Fruit fly (Drosophila melanogaster) whole organism, wandering third instar larva: ENCODE measurements around the gene Cyp4g15.

ENCODE experiments used
- Abd-B ChIP-seq: fragments of >200 bp; optimal IDR thresholded peaks from 2 replicates; lab custom pipeline; 2017; ENCODE audit warnings: missing biosample characterization, missing genetic modification characterization
- CG9705 ChIP-seq: fragments of 200-800 bp; sonication (Bioruptor generic); optimal IDR thresholded peaks from 2 replicates; lab custom pipeline; 2018; ENCODE audit warnings: missing biosample characterization, mild to moderate bottlenecking, missing genetic modification characterization
- CrebA ChIP-seq: fragments of 200-800 bp; sonication (Bioruptor generic); optimal IDR thresholded peaks from 2 replicates; lab custom pipeline; 2016; ENCODE audit warnings: missing biosample characterization, mild to moderate bottlenecking, missing genetic modification characterization, borderline replicate concordance
- Dif ChIP-seq: fragments of 200-275, 200-300 bp; sonication (Bioruptor generic); optimal IDR thresholded peaks from 2 replicates; lab custom pipeline; 2018; ENCODE audit warnings: missing biosample characterization, missing genetic modification characterization; ENCODE audit not compliant: partially characterized antibody
- HLH106 ChIP-seq: fragments of 200-800 bp; optimal IDR thresholded peaks from 3 replicates; lab custom pipeline; 2019; ENCODE audit warnings: missing biosample characterization, mild to moderate bottlenecking, missing genetic modification characterization, moderate library complexity
- Hr83 ChIP-seq: fragments of 200-300 bp; sonication (Bioruptor generic); optimal IDR thresholded peaks from 2 replicates; lab custom pipeline; 2016; ENCODE audit warnings: missing biosample characterization, mild to moderate bottlenecking, missing genetic modification characterization, moderate library complexity; ENCODE audit not compliant: poor library complexity, severe bottlenecking
- Jra ChIP-seq: sonication (Bioruptor generic); optimal IDR thresholded peaks from 2 replicates; lab custom pipeline; 2016; ENCODE audit warnings: missing biosample characterization, missing genetic modification characterization
- Mio ChIP-seq: sonication (Bioruptor generic); optimal IDR thresholded peaks from 2 replicates; lab custom pipeline; 2016; ENCODE audit warnings: missing biosample characterization, missing genetic modification characterization
- N ChIP-seq: fragments of >200 bp; optimal IDR thresholded peaks from 2 replicates; lab custom pipeline; 2018; ENCODE audit warnings: missing biosample characterization, missing external identifiers, missing genetic modification characterization
- OdsH ChIP-seq: fragments of 200-800 bp; sonication (Bioruptor generic); optimal IDR thresholded peaks from 2 replicates; lab custom pipeline; 2016; ENCODE audit warnings: missing biosample characterization, mild to moderate bottlenecking, missing genetic modification characterization
- Sp1 ChIP-seq: fragments of 200-800 bp; sonication (Bioruptor generic); optimal IDR thresholded peaks from 3 replicates; lab custom pipeline; 2019; ENCODE audit warnings: missing biosample characterization, mild to moderate bottlenecking, missing genetic modification characterization, moderate library complexity
- Vsx2 ChIP-seq: fragments of 200-300, 225-300 bp; sonication (Bioruptor generic); optimal IDR thresholded peaks from 2 replicates; lab custom pipeline; 2018; ENCODE audit warnings: missing biosample characterization, missing genetic modification characterization; ENCODE audit not compliant: partially characterized antibody
- dmrt93B ChIP-seq: fragments of 200-800 bp; sonication (Bioruptor generic); optimal IDR thresholded peaks from 2 replicates; lab custom pipeline; 2018; ENCODE audit warnings: missing biosample characterization, mild to moderate bottlenecking, missing genetic modification characterization
- dsf ChIP-seq: sonication (Bioruptor generic); optimal IDR thresholded peaks from 2 replicates; lab custom pipeline; 2016; ENCODE audit warnings: missing biosample characterization, missing genetic modification characterization, borderline replicate concordance
- ey ChIP-seq: fragments of 200-800 bp; sonication (Bioruptor generic); optimal IDR thresholded peaks from 2 replicates; lab custom pipeline; 2016; ENCODE audit warnings: missing biosample characterization, missing genetic modification characterization
- foxo ChIP-seq, 2 experiments: fragments of 200-800 bp; sonication (Bioruptor generic); optimal IDR thresholded peaks; 2 replicates in 1 of 2; 3 replicates in 1 of 2; lab custom pipeline; 2016 to 2017; ENCODE audit warnings: missing biosample characterization in 2 of 2, missing genetic modification characterization in 2 of 2
- fru ChIP-seq: fragments of 200-800 bp; sonication (Bioruptor generic); optimal IDR thresholded peaks from 3 replicates; lab custom pipeline; 2016; ENCODE audit warnings: missing biosample characterization, mild to moderate bottlenecking, missing genetic modification characterization
- h ChIP-seq: fragments of 200-800 bp; sonication (Bioruptor generic); optimal IDR thresholded peaks from 3 replicates; lab custom pipeline; 2016; ENCODE audit warnings: missing biosample characterization, mild to moderate bottlenecking, missing genetic modification characterization
- jim ChIP-seq: fragments of 175-275, 200-325 bp; sonication (Bioruptor generic); optimal IDR thresholded peaks from 2 replicates; lab custom pipeline; 2016; ENCODE audit warnings: missing biosample characterization, mild to moderate bottlenecking, missing genetic modification characterization
- lola ChIP-seq: fragments of >200 bp; optimal IDR thresholded peaks from 2 replicates; lab custom pipeline; 2017; ENCODE audit warnings: missing biosample characterization, missing genetic modification characterization
- pan ChIP-seq: fragments of >200 bp; optimal IDR thresholded peaks from 2 replicates; lab custom pipeline; 2017
- psq ChIP-seq: fragments of 200-800 bp; sonication (Bioruptor generic); optimal IDR thresholded peaks from 3 replicates; lab custom pipeline; 2017; ENCODE audit warnings: missing biosample characterization, mild to moderate bottlenecking, missing genetic modification characterization, moderate library complexity
- rgr ChIP-seq: fragments of 200-800 bp; sonication (Bioruptor generic); optimal IDR thresholded peaks from 3 replicates; lab custom pipeline; 2016; ENCODE audit warnings: missing biosample characterization, mild to moderate bottlenecking, missing genetic modification characterization
- sage ChIP-seq: fragments of 200-800 bp; sonication (Bioruptor generic); optimal IDR thresholded peaks from 2 replicates; lab custom pipeline; 2016; ENCODE audit warnings: missing biosample characterization, mild to moderate bottlenecking, missing genetic modification characterization
- sv ChIP-seq: fragments of 200-800 bp; sonication (Bioruptor generic); optimal IDR thresholded peaks from 3 replicates; lab custom pipeline; 2016; ENCODE audit warnings: missing biosample characterization, missing genetic modification characterization
- usp ChIP-seq: fragments of >200 bp; optimal IDR thresholded peaks from 2 replicates; lab custom pipeline; 2017; ENCODE audit warnings: missing biosample characterization, missing genetic modification characterization
- woc ChIP-seq: sonication (Bioruptor generic); optimal IDR thresholded peaks from 2 replicates; lab custom pipeline; 2016; ENCODE audit warnings: missing biosample characterization, mild to moderate bottlenecking, missing genetic modification characterization

Cyp4g15 gene

dm6 chrX:11523921-11524320 lies 47.1 kb downstream of the Cyp4g15 start:
- TF ChIP-seq OdsH (GFP tag; lab: Kevin White, UChicago) (no peak), h (no peak), foxo (GFP tag; optimal IDR thresholded peaks at IDR 0.05; lab: Kevin White, UChicago) (no peak), CG9705 (no peak), rgr (GFP tag; lab: Kevin White, UChicago) (no peak), Hr83 (no peak), psq (GFP tag; lab: Kevin White, UChicago) (peak; percentile 68), dsf (no peak), usp (no peak)

dm6 chrX:11527088-11527635 lies 50.3 kb downstream of the Cyp4g15 start:
- no peak for TF ChIP-seq CrebA (GFP tag; lab: Kevin White, UChicago)
- no peak for TF ChIP-seq dmrt93B (GFP tag; lab: Kevin White, UChicago)
- no peak for TF ChIP-seq HLH106 (tag; lab: Kevin White, UChicago)
- peak; percentile 35 for TF ChIP-seq Vsx2 (GFP tag; lab: Kevin White, UChicago)

- TF ChIP-seq foxo (GFP tag; optimal IDR thresholded peaks at IDR 0.05; lab: Kevin White, UChicago) (peak in 1 of 2 experiments; percentile 47), CG9705 (peak; percentile 0), HLH106 (tag; lab: Kevin White, UChicago) (peak; percentile 49), Dif (GFP tag; lab: Kevin White, UChicago) (no peak), rgr (GFP tag; lab: Kevin White, UChicago) (peak; percentile 27), woc (GFP tag; lab: Kevin White, UChicago) (no peak), Jra (no peak), sv (GFP tag; lab: Kevin White, UChicago) (peak; percentile 57), Sp1 (GFP tag; lab: Kevin White, UChicago) (peak; percentile 34), ey (GFP tag; lab: Kevin White, UChicago) (peak; percentile 4), OdsH (GFP tag; lab: Kevin White, UChicago) (peak; percentile 3), psq (GFP tag; lab: Kevin White, UChicago) (peak; percentile 8), jim (GFP tag; lab: Kevin White, UChicago) (no peak), h (peak; percentile 53), fru (GFP tag; lab: Kevin White, UChicago) (peak; percentile 40)
- TF ChIP-seq, all 38 proteins: peak for 11
These were observed 51.3 kb downstream of the Cyp4g15 start for dm6 chrX:11528026-11528702.

dm6 chrX:11531245-11531644 lies 54.4 kb downstream of the Cyp4g15 start:
- TF ChIP-seq CrebA (GFP tag; lab: Kevin White, UChicago) (no peak), fru (GFP tag; lab: Kevin White, UChicago) (no peak), pan (lab: Kevin White, UChicago) (no peak), Hr83 (no peak), Abd-B (GFP tag; lab: Kevin White, UChicago) (no peak), rgr (GFP tag; lab: Kevin White, UChicago) (no peak), sage (GFP tag; lab: Kevin White, UChicago) (no peak), lola (no peak), Sp1 (GFP tag; lab: Kevin White, UChicago) (no peak), h (no peak), Dif (GFP tag; lab: Kevin White, UChicago) (no peak), Mio (GFP tag; lab: Kevin White, UChicago) (no peak), HLH106 (tag; lab: Kevin White, UChicago) (no peak), N (no peak)
